Worm (Caenorhabditis elegans) whole organism, L4/young adult: ENCODE results near the gene twk-3.

ENCODE experiments used
- dao-5 ChIP-seq: sonication (generic microtip); optimal IDR thresholded peaks from 2 replicates; lab custom pipeline; 2016; ENCODE audit warnings: missing genotype, missing genetic modification characterization, moderate library complexity, missing compliant biosample characterization
- him-1 ChIP-seq: sonication (generic microtip); optimal IDR thresholded peaks from 2 replicates; lab custom pipeline; 2016; ENCODE audit warnings: missing genotype, missing genetic modification reagents, missing genetic modification characterization, missing compliant biosample characterization

DNA sequence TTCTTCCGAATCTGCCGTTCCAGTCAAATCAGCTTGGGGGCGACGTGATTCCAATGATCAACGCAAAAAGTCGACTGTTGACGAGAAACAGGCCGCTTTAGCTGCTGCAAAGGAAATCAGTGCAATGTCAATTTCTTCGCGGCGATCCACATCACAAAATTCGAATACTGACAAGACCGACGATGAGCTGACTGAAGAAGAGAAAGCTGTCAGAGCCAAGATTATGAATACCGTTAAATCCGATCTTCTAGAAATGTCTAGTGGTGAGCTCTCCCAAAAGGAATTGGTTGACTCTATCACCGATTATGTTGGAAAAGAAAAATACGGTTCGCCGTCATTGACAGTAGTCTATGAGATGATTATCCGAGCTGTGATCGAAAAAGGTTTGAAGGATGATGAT is 7.7 kb upstream of the twk-3 start:
- TF ChIP-seq him-1 (no peak), dao-5 (no peak)
